Fruit fly (Drosophila melanogaster) whole organism, adult: Measurements from ENCODE around the gene mon2.

Experiments
- CG12768 ChIP-seq: fragments of 200-800 bp; sonication (Bioruptor generic); optimal IDR thresholded peaks from 2 replicates; lab custom pipeline; 2017; ENCODE audit warnings: missing biosample characterization, missing genetic modification characterization, mild to moderate bottlenecking, moderate library complexity, missing genetic modification reagents
- CG33017 ChIP-seq: fragments of 200-800 bp; sonication (Bioruptor generic); optimal IDR thresholded peaks from 2 replicates; lab custom pipeline; 2018; ENCODE audit warnings: missing biosample characterization, mild to moderate bottlenecking, missing genetic modification characterization, moderate library complexity
- Hr96 ChIP-seq: fragments of 200-800 bp; sonication (Bioruptor generic); optimal IDR thresholded peaks from 2 replicates; lab custom pipeline; 2016; ENCODE audit warnings: missing biosample characterization, missing genetic modification characterization
- Mnt ChIP-seq: fragments of 200-800 bp; sonication (Bioruptor generic); optimal IDR thresholded peaks from 2 replicates; lab custom pipeline; 2016; ENCODE audit warnings: missing biosample characterization, mild to moderate bottlenecking, missing genetic modification characterization
- cnc ChIP-seq, 2 experiments: fragments of >200 bp; optimal IDR thresholded peaks; 2 replicates each; lab custom pipeline; 2017
- kay ChIP-seq: fragments of 200-800 bp; sonication (Bioruptor generic); peaks from one replicate; lab custom pipeline; 2016; ENCODE audit warnings: missing biosample characterization, missing genetic modification characterization, borderline replicate concordance

- TF ChIP-seq cnc (optimal IDR thresholded peaks at IDR 0.05; lab: Kevin White, UChicago) (no peak), Mnt (GFP tag; lab: Kevin White, UChicago) (peak; percentile 61), kay (GFP tag; lab: Kevin White, UChicago) (no peak), CG12768 (no peak), Hr96 (GFP tag; lab: Kevin White, UChicago) (no peak), CG33017 (tag; lab: Kevin White, UChicago) (no peak)
Measured at dm6 chr2L:8163025-8163351, 39.2 kb upstream of the mon2 start, which contains the start of gene Piezo.
